Fruit fly (Drosophila melanogaster): Measurements from ENCODE around the gene SmydA-8.
A peak's percentile ranks its signal among the peaks of the same experiment; 100 is the strongest.

SmydA-8 gene

DNA sequence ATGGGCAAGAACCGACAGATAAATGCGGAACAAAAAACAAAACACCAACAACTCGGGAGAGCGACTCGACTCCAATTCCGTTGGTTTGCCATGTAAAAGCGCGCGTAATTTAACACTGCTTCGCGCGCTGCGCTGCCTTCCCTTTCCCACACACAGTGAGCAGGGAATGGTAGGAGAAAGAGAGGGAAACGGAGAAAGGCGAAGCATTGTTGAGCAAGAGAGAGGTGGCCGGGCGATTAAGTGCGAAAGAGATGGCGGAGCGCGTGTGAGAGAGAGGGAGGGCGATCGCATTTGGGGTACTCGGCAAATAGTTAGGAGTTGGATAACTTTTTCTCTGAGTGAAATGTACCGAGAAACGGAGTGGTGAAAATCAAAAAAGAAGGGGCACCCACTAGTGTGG is 57.7 kb downstream of the SmydA-8 start (continued):
- TF ChIP-seq CG10267 (tag; optimal IDR thresholded peaks at IDR 0.05) (peak; percentile 20), CG16863 (GFP tag; optimal IDR thresholded peaks at IDR 0.05) (no peak), CG43689 (GFP tag; IDR thresholded peaks at IDR 0.05) (no peak), CG1024 (GFP tag; IDR thresholded peaks at IDR 0.05) (0 out of 2 replicates have a peak, but pooled peaks have one; percentile 21), Dip2 (GFP tag; IDR thresholded peaks at IDR 0.05) (no peak), CG15011 (GFP tag; optimal IDR thresholded peaks at IDR 0.05) (no peak), CG1603 (tag; optimal IDR thresholded peaks at IDR 0.05) (peak; percentile 20), Mad (GFP tag; optimal IDR thresholded peaks at IDR 0.05) (no peak), amos (GFP tag; IDR thresholded peaks at IDR 0.05; ENCODE audit: partially characterized antibody) (no peak), CG4707 (GFP tag; optimal IDR thresholded peaks at IDR 0.05) (no peak), CG12769 (tag; optimal IDR thresholded peaks at IDR 0.05) (peak; percentile 93), CG11695 (GFP tag; IDR thresholded peaks at IDR 0.05) (no peak), MBD-R2 (GFP tag; IDR thresholded peaks at IDR 0.05) (peak; percentile 19; the same call in 1 of the 2 replicates), Stat92E (GFP tag; optimal IDR thresholded peaks at IDR 0.05) (peak in 1 of 3 experiments; percentile 2), HmgD (GFP tag; optimal IDR thresholded peaks at IDR 0.05) (peak; percentile 52), CG17802 (tag; optimal IDR thresholded peaks at IDR 0.05) (no peak), gsb-n (tag; optimal IDR thresholded peaks at IDR 0.05) (no peak), so (GFP tag; IDR thresholded peaks at IDR 0.05) (peak; percentile 69), sug (tag; optimal IDR thresholded peaks at IDR 0.05) (no peak), bbx (GFP tag; IDR thresholded peaks at IDR 0.05; ENCODE audit: partially characterized antibody) (0 out of 2 replicates have a peak, but pooled peaks have one; percentile 23), dpn (GFP tag; optimal IDR thresholded peaks at IDR 0.05) (no peak), Nf-YB (GFP tag; optimal IDR thresholded peaks at IDR 0.05) (peak; percentile 48), psq (GFP tag; optimal IDR thresholded peaks at IDR 0.05) (no peak), tx (GFP tag; optimal IDR thresholded peaks at IDR 0.05) (no peak), sd (tag; optimal IDR thresholded peaks at IDR 0.05) (peak; percentile 43), CG4424 (GFP tag; optimal IDR thresholded peaks at IDR 0.05) (no peak), nerfin-1 (tag; optimal IDR thresholded peaks at IDR 0.05) (peak; percentile 10), mirr (GFP tag; optimal IDR thresholded peaks at IDR 0.05) (no peak), gsb (GFP tag; IDR thresholded peaks at IDR 0.05) (no peak), Abd-B (GFP tag; optimal IDR thresholded peaks at IDR 0.05) (no peak), CG8281 (tag; optimal IDR thresholded peaks at IDR 0.05) (no peak), crol (GFP tag; IDR thresholded peaks at IDR 0.05) (peak; percentile 97), gcm (GFP tag; optimal IDR thresholded peaks at IDR 0.05) (peak; percentile 14), bsh (GFP tag; optimal IDR thresholded peaks at IDR 0.05) (peak in 1 of 2 experiments; percentile 7), unc-4 (GFP tag; IDR thresholded peaks at IDR 0.05; ENCODE audit: partially characterized antibody) (no peak), cg (GFP tag; optimal IDR thresholded peaks at IDR 0.05) (peak; percentile 59), klu (GFP tag; IDR thresholded peaks at IDR 0.05) (no peak), CG9797 (GFP tag; optimal IDR thresholded peaks at IDR 0.05) (no peak), Dfd (GFP tag; optimal IDR thresholded peaks at IDR 0.05) (no peak), Dll (GFP tag; IDR thresholded peaks at IDR 0.05; ENCODE audit: partially characterized antibody) (0 out of 4 replicates have a peak, but pooled peaks have one; percentile 22), D (optimal IDR thresholded peaks at IDR 0.05) (no peak), D (GFP tag; optimal IDR thresholded peaks at IDR 0.05) (no peak), CG5180 (GFP tag; optimal IDR thresholded peaks at IDR 0.05) (no peak), CG13894 (tag; optimal IDR thresholded peaks at IDR 0.05) (no peak), Med (GFP tag) (peak; percentile 53), row (GFP tag; IDR thresholded peaks at IDR 0.05) (peak; percentile 64), CG12391 (tag; optimal IDR thresholded peaks at IDR 0.05) (no peak), ssp (GFP tag; IDR thresholded peaks at IDR 0.05) (no peak), CG1832 (GFP tag; optimal IDR thresholded peaks at IDR 0.05) (peak; percentile 96), CG4328 (GFP tag; optimal IDR thresholded peaks at IDR 0.05) (no peak)
